Worm (Caenorhabditis elegans): ENCODE data around the gene srj-53.

The srj-53 gene

DNA sequence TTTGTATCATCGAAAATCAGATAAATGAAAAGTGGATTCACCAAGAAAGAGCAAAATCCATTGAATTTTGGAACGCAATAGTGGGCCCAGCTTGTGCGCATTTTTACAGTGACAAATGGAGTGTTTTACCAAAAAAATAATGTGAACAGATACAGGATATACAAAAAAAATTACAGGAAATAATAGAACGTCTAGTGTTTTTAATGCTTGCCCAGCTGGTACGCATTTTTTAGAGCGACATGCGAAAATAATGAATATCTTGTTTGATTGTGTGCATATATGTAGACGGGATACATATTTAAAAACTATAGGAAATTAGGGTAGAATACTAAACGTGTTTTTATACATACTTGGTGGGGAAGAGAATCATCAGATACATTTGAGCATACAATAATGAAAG, 41.6 kb upstream of the srj-53 start, which contains the start of gene srj-25:
srj-25 (minus strand) TSS at position 101 of the 400 bp plus-strand sequence.
- no peak for TF ChIP-seq nhr-90 (tag; optimal IDR thresholded peaks at IDR 0.05)
- no peak for TF ChIP-seq F39B2.1 (GFP tag; IDR thresholded peaks at IDR 0.05)
- TF ChIP-seq mxl-1 (tag; optimal IDR thresholded peaks at IDR 0.05) = no peak
- no peak for TF ChIP-seq zfh-2 (GFP tag; conservative IDR thresholded peaks at IDR 0.05)

DNA sequence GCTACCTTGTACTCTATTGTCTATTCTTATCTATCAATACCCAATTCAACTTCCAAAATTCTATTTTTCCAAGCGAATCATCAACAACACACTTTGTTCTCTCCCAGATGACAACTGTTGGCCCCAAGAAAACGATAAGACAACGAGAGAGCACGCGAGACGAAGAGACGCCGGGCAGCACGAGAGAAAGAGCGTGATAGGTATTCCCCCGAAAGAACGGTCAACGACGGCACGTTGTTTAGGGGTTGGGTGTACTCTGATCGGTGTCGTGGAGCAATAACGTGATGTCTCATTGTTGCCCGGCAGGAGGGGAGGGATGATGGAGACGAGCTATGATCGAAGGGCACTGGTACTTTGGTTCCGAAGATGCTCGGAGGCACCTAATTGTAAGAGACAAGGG, 36.8 kb upstream of the srj-53 start:
- TF ChIP-seq ceh-40 (GFP tag; IDR thresholded peaks at IDR 0.05) (no peak), lsl-1 (GFP tag; optimal IDR thresholded peaks at IDR 0.05) (no peak), Y67H2A.10 (GFP tag; conservative IDR thresholded peaks at IDR 0.05) (no peak), mes-4 (tag; optimal IDR thresholded peaks at IDR 0.05) (no peak), ztf-3 (GFP tag; optimal IDR thresholded peaks at IDR 0.05) (no peak), ama-1 (optimal IDR thresholded peaks at IDR 0.05) (peak; percentile 1), ama-1 (GFP tag; optimal IDR thresholded peaks at IDR 0.05) (no peak), mel-28 (tag; optimal IDR thresholded peaks at IDR 0.05; ENCODE audit: borderline replicate concordance) (no peak), lir-1 (GFP tag; conservative IDR thresholded peaks at IDR 0.05) (peak; percentile 73), dpff-1 (tag; optimal IDR thresholded peaks at IDR 0.05) (no peak), F33H1.4 (GFP tag; IDR thresholded peaks at IDR 0.05) (no peak), F37B4.10 (GFP tag; IDR thresholded peaks at IDR 0.05) (no peak), ztf-25 (GFP tag; IDR thresholded peaks at IDR 0.05) (no peak), gei-17 (GFP tag; optimal IDR thresholded peaks at IDR 0.05) (peak; percentile 55), pha-4 (tag; optimal IDR thresholded peaks at IDR 0.05) (peak; percentile 93), T07F8.4 (tag; optimal IDR thresholded peaks at IDR 0.05) (no peak), ceh-58 (GFP tag; IDR thresholded peaks at IDR 0.05) (no peak), nfya-2 (GFP tag; IDR thresholded peaks at IDR 0.05) (no peak), snpc-4 (GFP tag; optimal IDR thresholded peaks at IDR 0.05) (no peak), snpc-4 (tag; optimal IDR thresholded peaks at IDR 0.05) (peak in 2 of 4 experiments; percentile 41 to 47), repo-1 (tag; optimal IDR thresholded peaks at IDR 0.05) (peak; percentile 78), nfya-1 (tag; optimal IDR thresholded peaks at IDR 0.05; ENCODE audit: borderline replicate concordance, insufficient read depth) (no peak), ztf-18 (tag; optimal IDR thresholded peaks at IDR 0.05) (no peak), F23B12.7 (tag; optimal IDR thresholded peaks at IDR 0.05; ENCODE audit: insufficient read depth) (no peak), snpc-1.1 (tag; optimal IDR thresholded peaks at IDR 0.05; ENCODE audit: insufficient read depth) (no peak), ztf-26 (tag; optimal IDR thresholded peaks at IDR 0.05) (peak; percentile 83), Y95B8A.8 (GFP tag; IDR thresholded peaks at IDR 0.05) (peak; percentile 74; the same call in 1 of the 2 replicates), F57A8.1 (GFP tag; optimal IDR thresholded peaks at IDR 0.05) (no peak), hmg-1.2 (GFP tag; IDR thresholded peaks at IDR 0.05) (peak; percentile 85), hrde-1 (tag; optimal IDR thresholded peaks at IDR 0.05; ENCODE audit: borderline replicate concordance) (no peak), ceh-100 (GFP tag; IDR thresholded peaks at IDR 0.05) (no peak), egrh-3 (GFP tag; IDR thresholded peaks at IDR 0.05) (peak; percentile 67), C17E4.6 (GFP tag; IDR thresholded peaks at IDR 0.05) (no peak), bed-2 (GFP tag; IDR thresholded peaks at IDR 0.05) (no peak), ztf-22 (GFP tag; optimal IDR thresholded peaks at IDR 0.05) (peak; percentile 93), F57C9.4 (tag; optimal IDR thresholded peaks at IDR 0.05) (no peak), madf-10 (tag; optimal IDR thresholded peaks at IDR 0.05) (peak; percentile 79), ztf-6 (GFP tag; IDR thresholded peaks at IDR 0.05) (no peak), hlh-26 (GFP tag; conservative IDR thresholded peaks at IDR 0.05) (no peak), ZK185.1 (tag; optimal IDR thresholded peaks at IDR 0.05; ENCODE audit: poor library complexity, severe bottlenecking) (peak; percentile 73), pbrm-1 (GFP tag; IDR thresholded peaks at IDR 0.05) (peak; percentile 77), nfyb-1 (GFP tag; IDR thresholded peaks at IDR 0.05) (peak; percentile 89), mcd-1 (GFP tag; IDR thresholded peaks at IDR 0.05) (peak; percentile 73), ceh-91 (GFP tag; IDR thresholded peaks at IDR 0.05) (no peak)
